Worm (Caenorhabditis elegans) whole organism, young adult: ENCODE results near the gene C45G9.11.

Experiments
- B0261.1 ChIP-seq: sonication (generic microtip); optimal IDR thresholded peaks from 2 replicates; lab custom pipeline; 2016; ENCODE audit warnings: mild to moderate bottlenecking, missing genetic modification characterization, moderate library complexity, missing compliant biosample characterization
- D2030.7 ChIP-seq: fragments of 200-800 bp; sonication (Bioruptor generic); IDR thresholded peaks from 2 replicates; pipeline ENCODE4 v1.3.6; 2022; ENCODE audit warnings: missing genetic modification reagents, missing genetic modification characterization, missing compliant biosample characterization
- F39B2.1 ChIP-seq: fragments of 200-800 bp; sonication (Bioruptor generic); IDR thresholded peaks from 2 replicates; pipeline ENCODE4 v1.3.6; 2022; ENCODE audit warnings: missing genetic modification reagents, missing genetic modification characterization, missing compliant biosample characterization
- F49E8.2 ChIP-seq: sonication (generic microtip); optimal IDR thresholded peaks from 3 replicates; lab custom pipeline; 2017; ENCODE audit warnings: missing genetic modification characterization, mild to moderate bottlenecking, missing compliant biosample characterization, antibody characterized with exemption, moderate library complexity; ENCODE audit not compliant: insufficient read depth
- F57A8.1 ChIP-seq: fragments of 200-800 bp; sonication (Bioruptor generic); optimal IDR thresholded peaks from 2 replicates; lab custom pipeline; 2018; ENCODE audit warnings: mild to moderate bottlenecking, missing genetic modification characterization, moderate library complexity, missing compliant biosample characterization
- Y53F4B.3 ChIP-seq: fragments of 200-800 bp; sonication (Bioruptor generic); IDR thresholded peaks from 2 replicates; pipeline ENCODE4 v1.3.6; 2022; ENCODE audit warnings: missing genetic modification reagents, missing genetic modification characterization, missing compliant biosample characterization
- Y56A3A.18 ChIP-seq: fragments of 200-800 bp; sonication (Bioruptor generic); IDR thresholded peaks from 2 replicates; pipeline ENCODE4 v1.3.6; 2022; ENCODE audit warnings: missing genetic modification reagents, missing genetic modification characterization, missing compliant biosample characterization
- Y67H2A.10 ChIP-seq: fragments of 200-800 bp; sonication (Bioruptor generic); conservative IDR thresholded peaks from 2 replicates; pipeline ENCODE4 v1.3.6; 2022; ENCODE audit warnings: missing genetic modification reagents, missing genetic modification characterization, missing compliant biosample characterization
- aptf-2 ChIP-seq: fragments of 200-800 bp; sonication (Bioruptor generic); conservative IDR thresholded peaks from 2 replicates; pipeline ENCODE4 v1.3.6; 2022; ENCODE audit warnings: missing genetic modification reagents, missing genetic modification characterization, missing compliant biosample characterization
- aptf-3 ChIP-seq: fragments of 200-800 bp; sonication (Bioruptor generic); IDR thresholded peaks from 2 replicates; pipeline ENCODE4 v1.3.6; 2022; ENCODE audit warnings: missing genetic modification characterization, missing compliant biosample characterization
- athp-1 ChIP-seq: sonication (generic microtip); optimal IDR thresholded peaks from 2 replicates; lab custom pipeline; 2017; ENCODE audit warnings: mild to moderate bottlenecking, missing genetic modification characterization, missing compliant biosample characterization
- attf-5 ChIP-seq: fragments of 200-800 bp; sonication (Bioruptor generic); optimal IDR thresholded peaks from 2 replicates; lab custom pipeline; 2018; ENCODE audit warnings: mild to moderate bottlenecking, missing genetic modification characterization, missing compliant biosample characterization
- attf-6 ChIP-seq: fragments of 200-800 bp; sonication (Bioruptor generic); IDR thresholded peaks from 2 replicates; pipeline ENCODE4 v1.3.6; 2022; ENCODE audit warnings: missing genetic modification reagents, missing genetic modification characterization, missing compliant biosample characterization
- ceh-100 ChIP-seq: fragments of 200-800 bp; sonication (Bioruptor generic); IDR thresholded peaks from 2 replicates; pipeline ENCODE4 v1.3.6; 2022; ENCODE audit warnings: missing genetic modification reagents, missing genetic modification characterization, missing compliant biosample characterization
- ceh-40 ChIP-seq: fragments of 200-800 bp; sonication (Bioruptor generic); IDR thresholded peaks from 2 replicates; pipeline ENCODE4 v1.3.6; 2022; ENCODE audit warnings: missing genetic modification characterization, missing compliant biosample characterization
- chd-7 ChIP-seq: sonication (generic microtip); optimal IDR thresholded peaks from 2 replicates; lab custom pipeline; 2016; ENCODE audit warnings: mild to moderate bottlenecking, missing genetic modification characterization, moderate library complexity, missing compliant biosample characterization
- ekl-4 ChIP-seq: fragments of 200-800 bp; sonication (Bioruptor generic); IDR thresholded peaks from 2 replicates; pipeline ENCODE4 v1.3.6; 2022; ENCODE audit warnings: missing genetic modification reagents, missing genetic modification characterization, missing compliant biosample characterization
- fkh-3 ChIP-seq: sonication (generic microtip); optimal IDR thresholded peaks from 2 replicates; lab custom pipeline; 2016; ENCODE audit warnings: mild to moderate bottlenecking, missing genetic modification characterization, missing compliant biosample characterization
- him-1 ChIP-seq: sonication (generic microtip); optimal IDR thresholded peaks from 2 replicates; lab custom pipeline; 2016; ENCODE audit warnings: missing genotype, missing genetic modification reagents, missing genetic modification characterization, missing compliant biosample characterization
- hsf-1 ChIP-seq: fragments of 200-800 bp; sonication (Bioruptor generic); IDR thresholded peaks from 2 replicates; pipeline ENCODE4 v1.3.6; 2022; ENCODE audit warnings: missing genetic modification reagents, missing genetic modification characterization, missing compliant biosample characterization
- let-607 ChIP-seq, 2 experiments: fragments of 200-800 bp in 1 of 2; sonication (Bioruptor generic) in 1 of 2; sonication (generic microtip) in 1 of 2; optimal IDR thresholded peaks; 2 replicates each; lab custom pipeline; 2016 to 2018; ENCODE audit warnings: mild to moderate bottlenecking in 2 of 2, missing compliant biosample characterization in 2 of 2, missing genetic modification characterization in 2 of 2, moderate library complexity in 2 of 2, missing genotype in 1 of 2
- lin-35 ChIP-seq, 3 experiments: fragments of 150-350 bp in 2 of 3; sonication (generic microtip) in 1 of 3; optimal IDR thresholded peaks; 2 replicates each; lab custom pipeline; 2014 to 2018; ENCODE audit warnings: missing biosample characterization in 3 of 3, missing genetic modification characterization in 3 of 3, missing genetic modification reagents in 3 of 3
- lin-40 ChIP-seq: sonication (generic microtip); optimal IDR thresholded peaks from 2 replicates; lab custom pipeline; 2016; ENCODE audit warnings: missing genetic modification characterization, mild to moderate bottlenecking, missing compliant biosample characterization, missing genotype, missing genetic modification reagents
- lir-1 ChIP-seq: fragments of 200-800 bp; sonication (Bioruptor generic); conservative IDR thresholded peaks from 2 replicates; pipeline ENCODE4 v1.3.6; 2022; ENCODE audit warnings: missing genetic modification reagents, missing genetic modification characterization, missing compliant biosample characterization
- lsy-27 ChIP-seq: sonication (generic microtip); optimal IDR thresholded peaks from 2 replicates; lab custom pipeline; 2017; ENCODE audit warnings: missing genetic modification characterization, mild to moderate bottlenecking, missing compliant biosample characterization, antibody characterized with exemption, missing genotype, borderline replicate concordance; ENCODE audit not compliant: insufficient read depth
- madf-6 ChIP-seq: fragments of 200-800 bp; sonication (Bioruptor generic); IDR thresholded peaks from 2 replicates; pipeline ENCODE4 v1.3.6; 2022; ENCODE audit warnings: missing genetic modification reagents, missing genetic modification characterization, missing compliant biosample characterization
- mel-28 ChIP-seq: sonication (generic microtip); optimal IDR thresholded peaks from 2 replicates; lab custom pipeline; 2016; ENCODE audit warnings: borderline replicate concordance, mild to moderate bottlenecking, missing genetic modification characterization, missing compliant biosample characterization
- mes-4 ChIP-seq: sonication (generic microtip); optimal IDR thresholded peaks from 2 replicates; lab custom pipeline; 2016; ENCODE audit warnings: missing genotype, missing genetic modification characterization, missing compliant biosample characterization
- nhr-179 ChIP-seq: sonication (generic microtip); optimal IDR thresholded peaks from 2 replicates; lab custom pipeline; 2016; ENCODE audit warnings: mild to moderate bottlenecking, missing genetic modification characterization, missing compliant biosample characterization
- pha-4 ChIP-seq: fragments of 150-350 bp; sonication (generic microtip); optimal IDR thresholded peaks from 2 replicates; lab custom pipeline; 2014; ENCODE audit warnings: missing biosample characterization, missing genetic modification reagents, missing genetic modification characterization
- rcor-1 ChIP-seq: fragments of 200-800 bp; sonication (Bioruptor generic); IDR thresholded peaks from 2 replicates; pipeline ENCODE4 v1.3.6; 2022; ENCODE audit warnings: missing genetic modification reagents, missing genetic modification characterization, missing compliant biosample characterization
- rec-8 ChIP-seq, 2 experiments: sonication (generic microtip); optimal IDR thresholded peaks; 2 replicates each; lab custom pipeline; 2016; ENCODE audit warnings: mild to moderate bottlenecking in 2 of 2, missing genetic modification characterization in 2 of 2, missing genetic modification reagents in 2 of 2, missing genotype in 2 of 2, missing biosample characterization in 1 of 2, missing compliant biosample characterization in 1 of 2, moderate library complexity in 1 of 2
- sdz-38 ChIP-seq: sonication (generic microtip); optimal IDR thresholded peaks from 2 replicates; lab custom pipeline; 2016; ENCODE audit warnings: missing genotype, missing genetic modification characterization, missing compliant biosample characterization
- snpc-1.1 ChIP-seq: sonication (generic microtip); optimal IDR thresholded peaks from 2 replicates; lab custom pipeline; 2017; ENCODE audit warnings: missing genetic modification characterization, mild to moderate bottlenecking, missing compliant biosample characterization, antibody characterized with exemption, moderate library complexity, missing genotype, missing genetic modification reagents; ENCODE audit not compliant: insufficient read depth
- snpc-3.4 ChIP-seq: sonication (generic microtip); optimal IDR thresholded peaks from 2 replicates; lab custom pipeline; 2017; ENCODE audit warnings: missing genetic modification characterization, mild to moderate bottlenecking, missing compliant biosample characterization, antibody characterized with exemption, moderate library complexity, missing genotype, missing genetic modification reagents
- sptf-2 ChIP-seq: fragments of 200-800 bp; sonication (Bioruptor generic); optimal IDR thresholded peaks from 2 replicates; lab custom pipeline; 2018; ENCODE audit warnings: mild to moderate bottlenecking, missing genetic modification characterization, missing compliant biosample characterization
- tbx-9 ChIP-seq: sonication (generic microtip); optimal IDR thresholded peaks from 2 replicates; lab custom pipeline; 2016; ENCODE audit warnings: borderline replicate concordance, missing genetic modification characterization, inconsistent platforms, missing compliant biosample characterization
- unc-130 ChIP-seq: sonication (generic microtip); optimal IDR thresholded peaks from 2 replicates; lab custom pipeline; 2016; ENCODE audit warnings: missing genetic modification reagents, missing genetic modification characterization, missing compliant biosample characterization
- ztf-25 ChIP-seq: fragments of 200-800 bp; sonication (Bioruptor generic); IDR thresholded peaks from 2 replicates; pipeline ENCODE4 v1.3.6; 2022; ENCODE audit warnings: missing genetic modification reagents, missing genetic modification characterization, missing compliant biosample characterization
- ztf-3 ChIP-seq: fragments of 200-800 bp; sonication (Bioruptor generic); optimal IDR thresholded peaks from 2 replicates; lab custom pipeline; 2018; ENCODE audit warnings: mild to moderate bottlenecking, missing genetic modification characterization, missing compliant biosample characterization
- ztf-6 ChIP-seq: fragments of 200-800 bp; sonication (Bioruptor generic); IDR thresholded peaks from 2 replicates; pipeline ENCODE4 v1.3.6; 2022; ENCODE audit warnings: missing genetic modification reagents, missing genetic modification characterization, missing compliant biosample characterization

Gene C45G9.11

ce11 chrIII:5022964-5023363 lies 45.6 kb downstream of the C45G9.11 start, which contains the start of gene R144.13 (continued):
- TF ChIP-seq lin-40: no peak
- no peak for TF ChIP-seq rec-8 (tag; optimal IDR thresholded peaks at IDR 0.05; lab: Kevin White, UChicago)

ce11 chrIII:5021689-5022088 lies 46.8 kb downstream of the C45G9.11 start, which contains the start of gene R144.3:
TSS of gene R144.3 (plus strand) at chrIII:5021989.
- TF ChIP-seq snpc-3.4 (tag; lab: Kevin White, UChicago): no peak
- TF ChIP-seq lir-1 (GFP tag; lab: Robert Waterston, UW): no peak
- TF ChIP-seq Y53F4B.3 (GFP tag; lab: Robert Waterston, UW): no peak
- TF ChIP-seq chd-7 (tag; lab: Kevin White, UChicago): no peak
- no peak for TF ChIP-seq mel-28
- no peak for TF ChIP-seq mes-4 (tag; lab: Kevin White, UChicago)
- TF ChIP-seq tbx-9: no peak
- TF ChIP-seq Y56A3A.18: no peak
- TF ChIP-seq rec-8 (tag; optimal IDR thresholded peaks at IDR 0.05; lab: Kevin White, UChicago): no peak
- no peak for TF ChIP-seq D2030.7 (GFP tag; lab: Robert Waterston, UW)
- no peak for TF ChIP-seq unc-130

- TF ChIP-seq let-607 (tag; optimal IDR thresholded peaks at IDR 0.05; lab: Kevin White, UChicago) (no peak), nhr-179 (tag; lab: Kevin White, UChicago) (no peak), F57A8.1 (no peak), athp-1 (tag; lab: Kevin White, UChicago) (no peak), Y53F4B.3 (GFP tag; lab: Robert Waterston, UW) (no peak), ekl-4 (no peak), ztf-3 (no peak), pha-4 (tag; lab: Kevin White, UChicago) (no peak), hsf-1 (no peak), Y67H2A.10 (GFP tag; lab: Robert Waterston, UW) (no peak), madf-6 (GFP tag; lab: Robert Waterston, UW) (no peak)
Measured at ce11 chrIII:5020924-5021323, 47.6 kb downstream of the C45G9.11 start, which contains the start of gene mdt-11. TSS of gene mdt-11 (plus strand) at chrIII:5021224.

- peak; percentile 21 for TF ChIP-seq fkh-3 (tag; lab: Kevin White, UChicago)
- peak; percentile 80 for TF ChIP-seq F57A8.1
- 0 out of 2 replicates have a peak, but pooled peaks have one; percentile 24 for TF ChIP-seq aptf-3 (GFP tag; lab: Robert Waterston, UW)
- TF ChIP-seq sptf-2 (GFP tag; lab: Kevin White, UChicago): peak; percentile 91
- peak; percentile 47; the same call in 1 of the 2 replicates for TF ChIP-seq ztf-25 (GFP tag; lab: Robert Waterston, UW)
- peak; percentile 98 for TF ChIP-seq rcor-1 (GFP tag; lab: Robert Waterston, UW)
- TF ChIP-seq mel-28: peak; percentile 43
- TF ChIP-seq F49E8.2 (tag; lab: Kevin White, UChicago): peak; percentile 95
- peak; percentile 83 for TF ChIP-seq attf-6 (GFP tag; lab: Robert Waterston, UW)
- 0 out of 2 replicates have a peak, but pooled peaks have one; percentile 73 for TF ChIP-seq ztf-6 (GFP tag; lab: Robert Waterston, UW)
- peak; percentile 89 for TF ChIP-seq Y67H2A.10 (GFP tag; lab: Robert Waterston, UW)
- peak; percentile 88 for TF ChIP-seq Y53F4B.3 (GFP tag; lab: Robert Waterston, UW)
- TF ChIP-seq aptf-2: peak; percentile 79
- TF ChIP-seq ceh-40: no peak
- TF ChIP-seq lin-35 (GFP tag; optimal IDR thresholded peaks at IDR 0.05; lab: Kevin White, UChicago): peak; percentile 58 to 97 (median 82)
- TF ChIP-seq ceh-100: peak; percentile 89
- TF ChIP-seq pha-4 (tag; lab: Kevin White, UChicago): peak; percentile 80
- peak; percentile 81 for TF ChIP-seq lsy-27 (tag; lab: Kevin White, UChicago)
- peak; percentile 93 for TF ChIP-seq F39B2.1 (GFP tag; lab: Robert Waterston, UW)
- no peak for TF ChIP-seq nhr-179 (tag; lab: Kevin White, UChicago)
- TF ChIP-seq him-1 (tag; lab: Kevin White, UChicago): peak; percentile 84
- peak; percentile 100 for TF ChIP-seq attf-5 (GFP tag; lab: Kevin White, UChicago)
- TF ChIP-seq B0261.1 (tag; lab: Kevin White, UChicago): peak; percentile 34
- TF ChIP-seq sdz-38 (tag; lab: Kevin White, UChicago): no peak
- peak; percentile 81 for TF ChIP-seq snpc-1.1 (tag; lab: Kevin White, UChicago)
Measured at ce11 chrIII:5018116-5018689, 50.3 kb downstream of the C45G9.11 start, which contains the start of gene wip-1. TSS of gene wip-1 (plus strand) at chrIII:5018639.
